Fruit fly (Drosophila melanogaster): ENCODE data around the gene CG43740.

The CG43740 gene

DNA sequence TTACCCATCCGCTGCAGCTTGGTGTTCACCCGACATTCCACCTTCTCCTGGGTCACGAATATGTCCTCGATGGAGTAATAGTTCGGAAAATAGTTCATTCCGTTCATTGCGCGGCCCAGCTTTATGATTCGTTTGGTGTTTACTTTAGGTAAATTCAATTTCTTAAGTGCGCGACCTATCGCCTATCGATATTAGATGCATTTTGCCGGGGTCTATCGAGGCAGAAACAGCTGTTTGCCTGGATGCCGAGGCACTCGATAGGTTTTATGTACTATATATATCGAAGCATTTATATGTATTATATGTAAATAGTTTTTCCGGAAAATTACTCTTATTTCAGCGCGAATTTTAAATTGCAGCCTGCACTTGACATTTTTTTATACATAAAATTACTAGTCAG lies 51.5 kb downstream of the CG43740 start:
- TF ChIP-seq CTCF (optimal IDR thresholded peaks at IDR 0.05) (no peak), CG8478 (optimal IDR thresholded peaks at IDR 0.05) (no peak)

DNA sequence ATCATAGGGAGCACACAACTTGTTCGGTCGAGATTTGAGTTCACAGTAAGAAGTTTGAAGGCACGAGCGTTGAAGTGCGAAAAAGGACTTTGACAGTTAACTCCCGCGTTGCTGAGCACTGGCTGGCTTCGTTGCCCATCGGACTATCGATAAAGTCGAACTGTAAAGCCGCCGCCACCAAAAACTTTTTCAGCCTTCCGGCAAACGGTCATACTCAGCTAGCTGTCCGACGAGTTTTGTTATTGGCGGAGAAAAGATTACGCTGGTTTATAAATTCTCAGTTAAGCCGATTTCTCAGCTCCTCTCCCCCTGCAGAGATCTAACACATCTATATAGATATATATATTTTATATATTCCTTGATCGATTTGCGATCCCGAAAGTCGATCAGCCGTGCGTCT lies 52.3 kb downstream of the CG43740 start, which contains the start of the genes Psf3 and flw:
Psf3 (minus strand) TSS at position 105 of the 400 bp plus-strand sequence.
flw (plus strand) TSS at position 204 of the 400 bp plus-strand sequence.
- TF ChIP-seq CG8478 (optimal IDR thresholded peaks at IDR 0.05) (no peak), CTCF (optimal IDR thresholded peaks at IDR 0.05) (no peak)

- no peak for TF ChIP-seq CG8478 (optimal IDR thresholded peaks at IDR 0.05)
- TF ChIP-seq CTCF (optimal IDR thresholded peaks at IDR 0.05): no peak
Measured at dm6 chrX:10386183-10386582, 52.7 kb downstream of the CG43740 start.

dm6 chrX:10386810-10387340 lies 53.4 kb downstream of the CG43740 start:
- no peak for TF ChIP-seq CTCF (optimal IDR thresholded peaks at IDR 0.05)
- no peak for TF ChIP-seq CG8478 (optimal IDR thresholded peaks at IDR 0.05)

dm6 chrX:10387672-10388071 lies 54.2 kb downstream of the CG43740 start:
- no peak for TF ChIP-seq CG8478 (optimal IDR thresholded peaks at IDR 0.05)
- no peak for TF ChIP-seq CTCF (optimal IDR thresholded peaks at IDR 0.05)

dm6 chrX:10396832-10397231 lies 63.4 kb downstream of the CG43740 start:
- TF ChIP-seq CTCF (optimal IDR thresholded peaks at IDR 0.05): no peak
- no peak for TF ChIP-seq CG8478 (optimal IDR thresholded peaks at IDR 0.05)
